Worm (Caenorhabditis elegans) whole organism, midembryonic: ENCODE data around the gene F38E9.6.

ENCODE experiments used
- T22C8.4 ChIP-seq: fragments of 200-800 bp; sonication (Bioruptor generic); IDR thresholded peaks from 2 replicates; pipeline ENCODE4 v1.3.6; 2022; ENCODE audit warnings: missing genetic modification characterization, missing compliant biosample characterization
- cog-1 ChIP-seq: sonication (generic microtip); optimal IDR thresholded peaks from 2 replicates; lab custom pipeline; 2016; ENCODE audit warnings: missing genetic modification characterization, missing compliant biosample characterization
- flt-1 ChIP-seq: fragments of 200-800 bp; sonication (Bioruptor generic); IDR thresholded peaks from 2 replicates; pipeline ENCODE4 v1.3.6; 2022; ENCODE audit warnings: missing genetic modification characterization, missing compliant biosample characterization
- klf-2 ChIP-seq: fragments of 200-800 bp; sonication (Bioruptor generic); conservative IDR thresholded peaks from 2 replicates; pipeline ENCODE4 v1.3.6; 2022; ENCODE audit warnings: missing genetic modification reagents, missing genetic modification characterization, missing compliant biosample characterization
- med-1 ChIP-seq: sonication (generic microtip); optimal IDR thresholded peaks from 2 replicates; lab custom pipeline; 2017; ENCODE audit warnings: missing genetic modification characterization, mild to moderate bottlenecking, missing compliant biosample characterization, antibody characterized with exemption, missing genetic modification reagents; ENCODE audit not compliant: insufficient read depth
- ztf-23 ChIP-seq: fragments of 200-800 bp; sonication (Bioruptor generic); IDR thresholded peaks from 2 replicates; pipeline ENCODE4 v1.3.6; 2022; ENCODE audit warnings: missing genetic modification reagents, missing genetic modification characterization, missing compliant biosample characterization
- ztf-29 ChIP-seq: fragments of 200-800 bp; sonication (Bioruptor generic); IDR thresholded peaks from 2 replicates; pipeline ENCODE4 v1.3.6; 2022; ENCODE audit warnings: missing genetic modification reagents, missing genetic modification characterization, missing compliant biosample characterization

DNA sequence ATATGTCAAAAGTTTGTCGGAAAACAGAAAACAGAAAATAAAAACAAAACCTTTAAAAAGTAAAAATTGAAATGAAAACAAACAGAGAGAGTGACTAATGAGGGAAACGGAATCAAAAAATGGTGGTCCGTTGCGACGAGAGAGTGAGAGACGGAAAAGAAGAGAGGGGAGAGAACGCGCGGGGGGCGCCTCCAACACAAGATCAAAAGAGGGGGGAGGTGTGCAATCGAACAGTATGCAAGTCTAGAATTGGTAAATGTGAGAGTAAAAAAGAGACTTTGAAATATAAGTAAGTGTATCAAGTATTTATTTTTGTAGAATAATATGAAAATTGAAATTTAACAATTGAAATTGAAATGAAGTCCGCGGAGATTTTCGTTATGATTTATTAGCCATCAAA lies 13.8 kb upstream of the F38E9.6 start:
- TF ChIP-seq ztf-29: no peak
- TF ChIP-seq klf-2 (GFP tag; lab: Robert Waterston, UW): no peak
- no peak for TF ChIP-seq med-1
- no peak for TF ChIP-seq flt-1 (GFP tag; lab: Robert Waterston, UW)
- no peak for TF ChIP-seq cog-1 (tag; lab: Kevin White, UChicago)
- no peak for TF ChIP-seq ztf-23 (GFP tag; lab: Robert Waterston, UW)
- no peak for TF ChIP-seq T22C8.4 (GFP tag; lab: Robert Waterston, UW)
